Worm (Caenorhabditis elegans) whole organism, midembryonic: Measurements from ENCODE around the gene F21C10.13.

Experiments used
- T22C8.4 ChIP-seq: fragments of 200-800 bp; sonication (Bioruptor generic); IDR thresholded peaks from 2 replicates; pipeline ENCODE4 v1.3.6; 2022; ENCODE audit warnings: missing genetic modification characterization, missing compliant biosample characterization
- cog-1 ChIP-seq: sonication (generic microtip); optimal IDR thresholded peaks from 2 replicates; lab custom pipeline; 2016; ENCODE audit warnings: missing genetic modification characterization, missing compliant biosample characterization
- flt-1 ChIP-seq: fragments of 200-800 bp; sonication (Bioruptor generic); IDR thresholded peaks from 2 replicates; pipeline ENCODE4 v1.3.6; 2022; ENCODE audit warnings: missing genetic modification characterization, missing compliant biosample characterization
- klf-2 ChIP-seq: fragments of 200-800 bp; sonication (Bioruptor generic); conservative IDR thresholded peaks from 2 replicates; pipeline ENCODE4 v1.3.6; 2022; ENCODE audit warnings: missing genetic modification reagents, missing genetic modification characterization, missing compliant biosample characterization
- med-1 ChIP-seq: sonication (generic microtip); optimal IDR thresholded peaks from 2 replicates; lab custom pipeline; 2017; ENCODE audit warnings: missing genetic modification characterization, mild to moderate bottlenecking, missing compliant biosample characterization, antibody characterized with exemption, missing genetic modification reagents; ENCODE audit not compliant: insufficient read depth
- ref-1 ChIP-seq: fragments of 200-800 bp; sonication (Bioruptor generic); conservative IDR thresholded peaks from 2 replicates; pipeline ENCODE4 v1.3.6; 2022; ENCODE audit warnings: missing genetic modification reagents, missing genetic modification characterization, missing compliant biosample characterization
- tab-1 ChIP-seq: fragments of 200-800 bp; sonication (Bioruptor generic); IDR thresholded peaks from 2 replicates; pipeline ENCODE4 v1.3.6; 2022; ENCODE audit warnings: missing genetic modification characterization, missing compliant biosample characterization
- ztf-23 ChIP-seq: fragments of 200-800 bp; sonication (Bioruptor generic); IDR thresholded peaks from 2 replicates; pipeline ENCODE4 v1.3.6; 2022; ENCODE audit warnings: missing genetic modification reagents, missing genetic modification characterization, missing compliant biosample characterization
- ztf-29 ChIP-seq: fragments of 200-800 bp; sonication (Bioruptor generic); IDR thresholded peaks from 2 replicates; pipeline ENCODE4 v1.3.6; 2022; ENCODE audit warnings: missing genetic modification reagents, missing genetic modification characterization, missing compliant biosample characterization

Gene F21C10.13

DNA sequence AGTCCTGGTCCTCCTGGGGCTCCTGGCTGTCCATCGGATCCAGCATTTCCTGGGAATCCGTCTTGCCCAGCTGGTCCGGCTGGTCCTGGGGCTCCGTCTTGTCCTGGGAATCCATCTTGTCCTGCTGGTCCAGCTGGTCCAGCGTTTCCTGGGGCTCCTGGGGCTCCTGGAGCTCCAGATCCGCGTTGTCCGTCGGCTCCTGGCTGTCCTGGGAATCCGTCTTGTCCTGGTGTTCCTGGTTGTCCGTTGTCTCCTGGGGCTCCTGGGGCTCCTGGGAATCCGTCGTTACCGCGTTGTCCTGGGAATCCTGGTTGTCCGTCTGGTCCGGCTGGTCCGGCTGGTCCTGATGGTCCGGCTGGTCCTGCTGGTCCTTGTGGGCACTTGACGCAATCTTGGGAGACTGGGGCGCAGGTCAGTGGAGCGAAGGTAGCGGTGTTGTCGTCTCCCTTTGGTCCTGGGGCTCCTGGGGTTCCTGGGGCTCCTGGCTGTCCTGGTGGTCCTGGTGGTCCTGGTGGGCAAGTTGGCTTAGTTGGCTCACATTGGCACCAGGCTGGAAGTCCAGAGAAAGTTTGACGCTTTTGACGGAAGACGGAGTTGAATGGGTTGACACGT lies 40.1 kb downstream of the F21C10.13 start:
- TF ChIP-seq cog-1 (tag; lab: Kevin White, UChicago) (no peak), tab-1 (GFP tag; lab: Robert Waterston, UW) (no peak), ref-1 (GFP tag; lab: Robert Waterston, UW) (no peak), flt-1 (GFP tag; lab: Robert Waterston, UW) (no peak), med-1 (no peak), ztf-23 (GFP tag; lab: Robert Waterston, UW) (no peak), T22C8.4 (GFP tag; lab: Robert Waterston, UW) (no peak), ztf-29 (GFP tag; lab: Robert Waterston, UW) (no peak), klf-2 (GFP tag; lab: Robert Waterston, UW) (no peak)

DNA sequence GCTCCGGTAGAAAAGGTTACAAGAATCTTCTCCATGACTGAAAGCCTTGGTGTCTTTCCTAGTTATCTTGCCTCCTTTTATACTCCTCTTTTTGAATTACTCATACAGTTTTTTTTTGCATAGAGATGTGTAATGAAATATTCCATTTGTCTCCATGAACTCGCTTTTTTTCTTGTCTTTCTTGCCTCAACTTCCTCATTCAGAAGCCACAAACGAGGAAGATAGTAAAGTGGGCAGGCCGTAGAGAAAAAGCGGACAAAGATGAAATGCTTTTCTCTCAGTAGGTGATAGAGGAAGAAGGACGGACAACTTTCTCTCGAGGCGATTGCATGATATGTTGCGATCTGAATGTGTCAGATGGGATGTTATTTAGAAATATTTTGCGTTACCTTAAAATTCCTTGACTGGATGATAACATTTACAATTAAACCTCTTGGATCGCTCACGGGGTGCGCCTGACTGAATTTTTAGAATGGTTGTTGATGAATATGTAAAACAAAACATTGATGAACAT lies 40.9 kb downstream of the F21C10.13 start, which contains the start of gene col-145:
Gene col-145 (minus strand): TSS at position 51 of the 514 bp plus-strand sequence.
- TF ChIP-seq ref-1 (GFP tag; lab: Robert Waterston, UW): no peak
- no peak for TF ChIP-seq T22C8.4 (GFP tag; lab: Robert Waterston, UW)
- TF ChIP-seq ztf-23 (GFP tag; lab: Robert Waterston, UW): no peak

DNA sequence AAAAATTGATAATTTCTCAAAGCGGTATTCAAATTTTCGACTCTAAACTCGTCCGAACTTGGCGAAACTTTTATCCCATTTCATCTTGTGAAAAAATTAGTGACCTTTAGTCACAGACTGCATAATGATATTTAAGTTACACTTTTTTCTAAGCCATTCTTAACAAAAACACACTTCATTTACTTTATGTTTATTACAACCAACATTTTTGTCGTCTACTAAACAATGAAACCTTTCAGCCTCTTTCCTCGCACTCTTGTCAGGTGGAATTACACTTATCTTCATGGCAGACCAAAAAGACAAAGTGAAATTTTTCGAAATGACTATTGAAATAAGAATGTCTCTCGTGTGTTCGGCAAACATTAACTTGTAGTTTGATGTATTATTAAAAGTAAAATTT lies 41.8 kb downstream of the F21C10.13 start:
- TF ChIP-seq ref-1 (GFP tag; lab: Robert Waterston, UW) (no peak), flt-1 (GFP tag; lab: Robert Waterston, UW) (no peak), med-1 (no peak), klf-2 (GFP tag; lab: Robert Waterston, UW) (no peak), ztf-29 (GFP tag; lab: Robert Waterston, UW) (no peak), T22C8.4 (GFP tag; lab: Robert Waterston, UW) (no peak), ztf-23 (GFP tag; lab: Robert Waterston, UW) (no peak), cog-1 (tag; lab: Kevin White, UChicago) (no peak), tab-1 (GFP tag; lab: Robert Waterston, UW) (no peak)

DNA sequence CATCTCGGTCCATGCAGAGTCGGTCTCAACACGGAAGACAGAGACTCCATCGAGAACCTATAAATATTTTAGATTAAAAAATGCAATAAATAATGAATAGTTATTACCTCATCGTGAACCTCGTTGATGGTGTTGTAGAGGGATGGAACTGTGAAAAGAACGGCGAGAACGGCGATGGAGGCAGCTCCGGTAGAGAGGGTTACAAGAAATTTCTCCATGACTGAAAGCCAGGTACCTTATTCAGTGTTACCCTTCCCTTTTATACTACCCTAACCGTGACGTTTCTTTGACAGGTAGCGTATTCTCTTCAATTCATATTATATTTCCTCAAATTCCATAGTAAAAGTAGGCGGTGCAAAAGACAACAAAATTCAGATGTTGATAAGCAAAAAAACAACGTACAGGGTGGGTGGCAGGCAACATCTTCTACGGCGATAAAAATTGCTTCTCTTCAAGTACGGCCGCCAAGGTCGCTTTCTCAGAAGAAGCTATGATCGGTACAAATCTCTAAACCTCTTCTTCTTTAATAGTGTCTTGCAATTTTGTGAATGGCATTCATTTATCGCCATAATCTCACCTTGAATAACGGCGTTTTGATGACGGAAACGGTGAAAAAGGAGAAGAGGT lies 43.1 kb downstream of the F21C10.13 start, which contains the start of gene col-10:
Gene col-10 (minus strand): TSS at position 235 of the 627 bp plus-strand sequence.
- TF ChIP-seq tab-1 (GFP tag; lab: Robert Waterston, UW): no peak
- no peak for TF ChIP-seq cog-1 (tag; lab: Kevin White, UChicago)
- no peak for TF ChIP-seq klf-2 (GFP tag; lab: Robert Waterston, UW)
- no peak for TF ChIP-seq ztf-29 (GFP tag; lab: Robert Waterston, UW)
- no peak for TF ChIP-seq ref-1 (GFP tag; lab: Robert Waterston, UW)
- no peak for TF ChIP-seq ztf-23 (GFP tag; lab: Robert Waterston, UW)
- TF ChIP-seq med-1: no peak
- no peak for TF ChIP-seq flt-1 (GFP tag; lab: Robert Waterston, UW)
- no peak for TF ChIP-seq T22C8.4 (GFP tag; lab: Robert Waterston, UW)

DNA sequence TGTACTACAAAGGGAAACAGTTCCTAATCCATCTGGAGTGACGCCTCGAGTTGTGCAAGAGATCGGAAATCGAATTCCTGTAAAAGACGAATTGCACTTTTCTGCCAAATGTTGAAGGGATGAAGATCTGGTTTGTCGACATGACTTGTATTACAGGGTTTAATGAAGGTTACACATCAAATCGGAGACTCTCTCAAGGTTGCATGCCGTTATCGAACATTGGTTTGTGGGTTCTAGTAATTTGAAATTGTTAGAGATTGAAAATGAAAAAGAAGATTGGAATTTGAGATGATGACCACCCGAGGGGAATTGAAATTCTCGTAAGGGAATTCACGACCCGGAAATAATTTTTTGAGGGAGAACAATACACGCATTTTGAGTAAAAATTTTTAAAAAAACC lies 44.2 kb downstream of the F21C10.13 start:
- TF ChIP-seq flt-1 (GFP tag; lab: Robert Waterston, UW) (no peak), tab-1 (GFP tag; lab: Robert Waterston, UW) (no peak), ztf-23 (GFP tag; lab: Robert Waterston, UW) (no peak), ref-1 (GFP tag; lab: Robert Waterston, UW) (no peak), T22C8.4 (GFP tag; lab: Robert Waterston, UW) (no peak)

DNA sequence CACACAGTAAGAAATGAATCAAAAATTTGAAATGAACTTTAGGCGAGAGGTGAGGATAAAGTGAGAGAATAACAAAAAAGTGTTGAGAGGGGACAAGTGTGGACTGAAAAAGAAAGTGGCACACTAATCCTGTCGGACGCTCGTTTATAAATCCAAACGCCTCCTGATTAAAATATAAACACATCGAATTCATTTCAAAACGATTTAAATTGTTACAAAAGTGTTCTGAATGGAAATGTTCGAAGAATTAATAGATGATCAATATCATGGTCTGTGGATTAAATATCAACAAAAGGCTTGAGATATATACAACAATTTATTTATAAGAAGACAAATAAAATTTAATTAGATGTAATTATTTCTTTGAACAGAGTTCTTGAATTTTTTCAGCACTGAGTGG lies 46.0 kb downstream of the F21C10.13 start, which contains the start of gene B0222.11:
Gene B0222.11 (minus strand): TSS at position 101 of the 400 bp plus-strand sequence.
- TF ChIP-seq flt-1 (GFP tag; lab: Robert Waterston, UW) (no peak), ztf-23 (GFP tag; lab: Robert Waterston, UW) (no peak), T22C8.4 (GFP tag; lab: Robert Waterston, UW) (no peak), klf-2 (GFP tag; lab: Robert Waterston, UW) (no peak), med-1 (no peak), ref-1 (GFP tag; lab: Robert Waterston, UW) (no peak), ztf-29 (GFP tag; lab: Robert Waterston, UW) (no peak), cog-1 (tag; lab: Kevin White, UChicago) (no peak), tab-1 (GFP tag; lab: Robert Waterston, UW) (no peak)

DNA sequence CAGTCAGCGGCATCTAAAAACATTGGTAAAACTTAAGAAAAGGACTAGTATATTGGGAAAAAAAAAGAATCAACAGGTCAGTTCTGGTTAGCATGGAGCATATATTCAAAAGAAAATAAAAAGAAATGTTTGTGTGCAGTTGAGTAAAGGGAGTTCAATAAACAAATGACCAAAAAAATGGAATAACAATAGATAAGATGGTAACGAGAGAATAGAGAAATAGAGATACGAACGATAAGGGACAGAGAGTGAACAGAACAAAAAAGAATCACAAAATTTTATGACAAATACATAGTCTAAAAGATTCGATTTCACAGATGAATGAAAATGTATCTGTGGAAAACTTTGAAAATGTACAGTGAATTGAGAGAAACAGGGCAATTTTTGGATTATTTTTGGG lies 50.9 kb downstream of the F21C10.13 start, which contains the start of gene gad-3:
Gene gad-3 (minus strand): TSS at position 17 of the 400 bp plus-strand sequence.
- TF ChIP-seq ztf-23 (GFP tag; lab: Robert Waterston, UW): no peak
